Fruit fly (Drosophila melanogaster): ENCODE data around the gene CG9356.

CG9356 gene

dm6 chr3R:9353276-9353652, 50.8 kb downstream of the CG9356 start (continued):
- TF ChIP-seq vvl (GFP tag; IDR thresholded peaks at IDR 0.05) (no peak), CG18262 (tag; optimal IDR thresholded peaks at IDR 0.05) (peak; percentile 95), CG30403 (GFP tag; optimal IDR thresholded peaks at IDR 0.05) (peak; percentile 92), Mes4 (GFP tag; optimal IDR thresholded peaks at IDR 0.05) (peak; percentile 44), CG8290 (GFP tag; optimal IDR thresholded peaks at IDR 0.05) (peak; percentile 64), CG8290 (tag; optimal IDR thresholded peaks at IDR 0.05) (peak in 1 of 2 experiments; percentile 51), bbx (GFP tag; IDR thresholded peaks at IDR 0.05; ENCODE audit: partially characterized antibody) (no peak), knrl (GFP tag; IDR thresholded peaks at IDR 0.05; ENCODE audit: partially characterized antibody) (no peak), ham (GFP tag; IDR thresholded peaks at IDR 0.05) (no peak), grn (GFP tag; optimal IDR thresholded peaks at IDR 0.05) (peak; percentile 42), CG7786 (GFP tag; optimal IDR thresholded peaks at IDR 0.05) (peak; percentile 30), bab2 (GFP tag; optimal IDR thresholded peaks at IDR 0.05) (peak; percentile 42), CG3995 (GFP tag; optimal IDR thresholded peaks at IDR 0.05) (peak; percentile 39), aop (GFP tag; IDR thresholded peaks at IDR 0.05) (no peak), D (optimal IDR thresholded peaks at IDR 0.05) (no peak), D (GFP tag; optimal IDR thresholded peaks at IDR 0.05) (peak; percentile 86), gt (GFP tag; IDR thresholded peaks at IDR 0.05) (no peak), p53 (GFP tag; optimal IDR thresholded peaks at IDR 0.05) (no peak), Dfd (GFP tag; optimal IDR thresholded peaks at IDR 0.05) (no peak), dan (GFP tag; IDR thresholded peaks at IDR 0.05) (no peak), CG12299 (tag; optimal IDR thresholded peaks at IDR 0.05) (peak; percentile 83), CG17612 (GFP tag; IDR thresholded peaks at IDR 0.05) (no peak), PHDP (tag; optimal IDR thresholded peaks at IDR 0.05) (peak; percentile 92), otp (GFP tag; IDR thresholded peaks at IDR 0.05) (no peak), cg (GFP tag; optimal IDR thresholded peaks at IDR 0.05) (no peak), HHEX (GFP tag; optimal IDR thresholded peaks at IDR 0.05) (peak; percentile 87), h (optimal IDR thresholded peaks at IDR 0.05) (no peak), dysf (GFP tag; IDR thresholded peaks at IDR 0.05) (no peak), caup (GFP tag; optimal IDR thresholded peaks at IDR 0.05; ENCODE audit: severe bottlenecking) (peak; percentile 80), CG4424 (GFP tag; optimal IDR thresholded peaks at IDR 0.05) (peak; percentile 92), Ssrp (tag; optimal IDR thresholded peaks at IDR 0.05) (peak; percentile 88), Mrtf (GFP tag; IDR thresholded peaks at IDR 0.05) (no peak), CG10654 (GFP tag; optimal IDR thresholded peaks at IDR 0.05) (peak; percentile 75), CG11398 (GFP tag; optimal IDR thresholded peaks at IDR 0.05) (no peak), insv (GFP tag; optimal IDR thresholded peaks at IDR 0.05) (peak in 1 of 2 experiments; percentile 28), CG7372 (GFP tag; IDR thresholded peaks at IDR 0.05) (no peak), gfzf (GFP tag; optimal IDR thresholded peaks at IDR 0.05) (no peak), CG9437 (GFP tag; optimal IDR thresholded peaks at IDR 0.05) (peak; percentile 87), amos (GFP tag; IDR thresholded peaks at IDR 0.05; ENCODE audit: partially characterized antibody) (no peak), MTF-1 (GFP tag; optimal IDR thresholded peaks at IDR 0.05; ENCODE audit: borderline replicate concordance) (peak; percentile 52), CG8359 (GFP tag; optimal IDR thresholded peaks at IDR 0.05; ENCODE audit: borderline replicate concordance) (peak; percentile 63), D19A (tag; optimal IDR thresholded peaks at IDR 0.05) (peak; percentile 90), Hr3 (GFP tag; optimal IDR thresholded peaks at IDR 0.05) (peak; percentile 84), CG12769 (tag; optimal IDR thresholded peaks at IDR 0.05) (no peak), CG11093 (GFP tag; IDR thresholded peaks at IDR 0.05) (peak; percentile 64; the same call in 2 of the 3 replicates), CG13424 (tag; optimal IDR thresholded peaks at IDR 0.05) (peak; percentile 90), CG8765 (GFP tag; IDR thresholded peaks at IDR 0.05) (no peak), bsh (GFP tag; optimal IDR thresholded peaks at IDR 0.05) (peak; percentile 69 to 91), Mad (GFP tag; optimal IDR thresholded peaks at IDR 0.05) (peak; percentile 37), Fer3 (tag; optimal IDR thresholded peaks at IDR 0.05) (peak; percentile 85), CG12391 (tag; optimal IDR thresholded peaks at IDR 0.05) (peak; percentile 95), CG6175 (GFP tag; IDR thresholded peaks at IDR 0.05) (no peak)

Measured in whole organism, embryonic.